Worm (Caenorhabditis elegans) whole organism, late embryonic: Measurements from ENCODE around the gene hosl-1.

Experiments used
- ceh-6 ChIP-seq: fragments of 200-800 bp; sonication (Bioruptor generic); optimal IDR thresholded peaks from 2 replicates; lab custom pipeline; 2018; ENCODE audit warnings: mild to moderate bottlenecking, missing genetic modification characterization, missing compliant biosample characterization
- che-1 ChIP-seq: sonication (generic microtip); optimal IDR thresholded peaks from 2 replicates; lab custom pipeline; 2016; ENCODE audit warnings: mild to moderate bottlenecking, missing genetic modification characterization, missing compliant biosample characterization
- fkh-6 ChIP-seq: sonication (generic microtip); optimal IDR thresholded peaks from 2 replicates; lab custom pipeline; 2016; ENCODE audit warnings: missing genetic modification characterization, missing compliant biosample characterization

- no peak for TF ChIP-seq fkh-6 (tag; lab: Kevin White, UChicago)
- TF ChIP-seq ceh-6, result no peak
- no peak for TF ChIP-seq che-1
Measured at ce11 chrX:4662964-4663684, 26.2 kb downstream of the hosl-1 start.
